Worm (Caenorhabditis elegans) whole organism, L4 larva: Measurements from ENCODE around the gene M110.8.
A peak's percentile ranks its signal among the peaks of the same experiment; 100 is the strongest.

Experiments used
- D1046.2 ChIP-seq: fragments of 200-800 bp; sonication (Bioruptor generic); IDR thresholded peaks from 2 replicates; pipeline ENCODE4 v1.3.6; 2022; ENCODE audit warnings: missing genetic modification characterization, missing compliant biosample characterization
- F37D6.2 ChIP-seq: sonication (generic microtip); optimal IDR thresholded peaks from 2 replicates; lab custom pipeline; 2016; ENCODE audit warnings: mild to moderate bottlenecking, missing genetic modification characterization, missing compliant biosample characterization
- R02D3.7 ChIP-seq: fragments of 150-350 bp; sonication (generic microtip); optimal IDR thresholded peaks from 3 replicates; lab custom pipeline; 2014; ENCODE audit warnings: missing biosample characterization, missing genetic modification characterization
- Y105C5A.15 ChIP-seq: fragments of 200-800 bp; sonication (Bioruptor generic); IDR thresholded peaks from 2 replicates; pipeline ENCODE4 v1.3.6; 2022; ENCODE audit warnings: missing genetic modification characterization, missing compliant biosample characterization
- Y48G9A.11 ChIP-seq: fragments of 200-800 bp; sonication (Bioruptor generic); IDR thresholded peaks from 2 replicates; pipeline ENCODE4 v1.3.6; 2022; ENCODE audit warnings: missing genetic modification reagents, missing genetic modification characterization, missing compliant biosample characterization
- Y75B8A.6 ChIP-seq: fragments of 200-800 bp; sonication (Bioruptor generic); IDR thresholded peaks from 2 replicates; pipeline ENCODE4 v1.3.6; 2022; ENCODE audit warnings: missing genetic modification reagents, missing genetic modification characterization, missing compliant biosample characterization
- ZK337.2 ChIP-seq: fragments of 200-800 bp; sonication (Bioruptor generic); IDR thresholded peaks from 2 replicates; pipeline ENCODE4 v1.3.6; 2022; ENCODE audit warnings: missing genetic modification reagents, missing genetic modification characterization, missing compliant biosample characterization
- attf-4 ChIP-seq: sonication (generic microtip); optimal IDR thresholded peaks from 3 replicates; lab custom pipeline; 2017; ENCODE audit warnings: missing biosample characterization, missing genetic modification characterization
- ceh-20 ChIP-seq: fragments of 200-800 bp; sonication (Bioruptor generic); IDR thresholded peaks from 2 replicates; pipeline ENCODE4 v1.3.6; 2022; ENCODE audit warnings: missing genetic modification reagents, missing genetic modification characterization, missing compliant biosample characterization
- ceh-32 ChIP-seq: sonication (generic microtip); optimal IDR thresholded peaks from 2 replicates; lab custom pipeline; 2016; ENCODE audit warnings: mild to moderate bottlenecking, missing genetic modification characterization, missing compliant biosample characterization; ENCODE audit not compliant: poor library complexity
- ceh-44 ChIP-seq: fragments of 200-800 bp; sonication (Bioruptor generic); IDR thresholded peaks from 2 replicates; pipeline ENCODE4 v1.3.6; 2022; ENCODE audit warnings: missing genetic modification reagents, missing genetic modification characterization, missing compliant biosample characterization
- ceh-62 ChIP-seq: sonication (generic microtip); optimal IDR thresholded peaks from 2 replicates; lab custom pipeline; 2017; ENCODE audit warnings: missing biosample characterization, missing genetic modification characterization
- ceh-82 ChIP-seq: sonication (generic microtip); optimal IDR thresholded peaks from 2 replicates; lab custom pipeline; 2017; ENCODE audit warnings: missing biosample characterization, missing genetic modification characterization
- ces-1 ChIP-seq: fragments of 150-350 bp; sonication (generic microtip); optimal IDR thresholded peaks from 4 replicates; lab custom pipeline; 2014; ENCODE audit warnings: missing biosample characterization, missing genetic modification reagents, missing genetic modification characterization
- ctbp-1 ChIP-seq: fragments of 200-800 bp; sonication (Bioruptor generic); IDR thresholded peaks from 2 replicates; pipeline ENCODE4 v1.3.6; 2022; ENCODE audit warnings: missing genetic modification reagents, missing genetic modification characterization, missing compliant biosample characterization
- daf-12 ChIP-seq: fragments of 150-350 bp; optimal IDR thresholded peaks from 2 replicates; lab custom pipeline; 2014; ENCODE audit warnings: missing biosample characterization, missing genetic modification reagents, missing genetic modification characterization
- daf-16 ChIP-seq, 3 experiments: sonication (generic microtip); optimal IDR thresholded peaks; 2 replicates each; lab custom pipeline; 2016 to 2017; ENCODE audit warnings: missing genetic modification characterization in 3 of 3, missing genetic modification reagents in 3 of 3, mild to moderate bottlenecking in 2 of 3, missing compliant biosample characterization in 2 of 3, missing biosample characterization in 1 of 3, moderate library complexity in 1 of 3
- daf-19 ChIP-seq: fragments of 200-800 bp; sonication (Bioruptor generic); conservative IDR thresholded peaks from 2 replicates; pipeline ENCODE4 v1.3.6; 2022; ENCODE audit warnings: missing genetic modification characterization, missing compliant biosample characterization
- daf-8 ChIP-seq: fragments of 200-800 bp; sonication (Bioruptor generic); IDR thresholded peaks from 2 replicates; pipeline ENCODE4 v1.3.6; 2022; ENCODE audit warnings: missing genetic modification characterization, missing compliant biosample characterization
- dmd-6 ChIP-seq: fragments of 200-800 bp; sonication (Bioruptor generic); IDR thresholded peaks from 2 replicates; pipeline ENCODE4 v1.3.6; 2022; ENCODE audit warnings: missing genetic modification reagents, missing genetic modification characterization, missing compliant biosample characterization
- dpl-1 ChIP-seq: fragments of 150-350 bp; optimal IDR thresholded peaks from 2 replicates; lab custom pipeline; 2014; ENCODE audit warnings: missing biosample characterization, missing genetic modification reagents, missing genetic modification characterization
- dve-1 ChIP-seq: sonication (generic microtip); optimal IDR thresholded peaks from 2 replicates; lab custom pipeline; 2017; ENCODE audit warnings: antibody characterized with exemption, mild to moderate bottlenecking, missing genetic modification characterization, missing compliant biosample characterization; ENCODE audit not compliant: insufficient read depth
- egl-43 ChIP-seq: fragments of 200-800 bp; sonication (Bioruptor generic); IDR thresholded peaks from 2 replicates; pipeline ENCODE4 v1.3.6; 2022; ENCODE audit warnings: missing genetic modification reagents, missing genetic modification characterization, missing compliant biosample characterization
- gei-8 ChIP-seq: fragments of 200-800 bp; sonication (Bioruptor generic); optimal IDR thresholded peaks from 2 replicates; lab custom pipeline; 2018; ENCODE audit warnings: mild to moderate bottlenecking, missing genetic modification characterization, missing compliant biosample characterization
- hlh-11 ChIP-seq: fragments of 200-800 bp; sonication (Bioruptor generic); optimal IDR thresholded peaks from 2 replicates; lab custom pipeline; 2018; ENCODE audit warnings: mild to moderate bottlenecking, missing genetic modification characterization, missing compliant biosample characterization
- lin-29 ChIP-seq: fragments of 200-800 bp; sonication (Bioruptor generic); IDR thresholded peaks from 2 replicates; pipeline ENCODE4 v1.3.6; 2022; ENCODE audit warnings: missing genetic modification reagents, missing genetic modification characterization, missing compliant biosample characterization
- lin-39 ChIP-seq: fragments of 150-350 bp; optimal IDR thresholded peaks from 2 replicates; lab custom pipeline; 2014; ENCODE audit warnings: missing biosample characterization, missing genetic modification reagents, missing genetic modification characterization
- lir-3 ChIP-seq: sonication (generic microtip); optimal IDR thresholded peaks from 2 replicates; lab custom pipeline; 2016; ENCODE audit warnings: mild to moderate bottlenecking, missing genetic modification characterization, missing compliant biosample characterization
- lsy-2 ChIP-seq, 2 experiments: fragments of 150-350 bp in 1 of 2; sonication (generic microtip) in 1 of 2; optimal IDR thresholded peaks; 2 replicates each; lab custom pipeline; 2014 to 2017; ENCODE audit warnings: missing biosample characterization in 2 of 2, missing genetic modification characterization in 2 of 2
- madf-9 ChIP-seq: fragments of 200-800 bp; sonication (Bioruptor generic); conservative IDR thresholded peaks from 2 replicates; pipeline ENCODE4 v1.3.6; 2022; ENCODE audit warnings: missing genetic modification reagents, missing genetic modification characterization, missing compliant biosample characterization
- mdt-29 ChIP-seq: fragments of 200-800 bp; sonication (Bioruptor generic); IDR thresholded peaks from 2 replicates; pipeline ENCODE4 v1.3.6; 2022; ENCODE audit warnings: missing genetic modification reagents, missing genetic modification characterization, missing compliant biosample characterization
- mep-1 ChIP-seq: fragments of 150-350 bp; sonication (generic microtip); optimal IDR thresholded peaks from 3 replicates; lab custom pipeline; 2014; ENCODE audit warnings: missing biosample characterization, missing genetic modification characterization
- nhr-102 ChIP-seq: sonication (generic microtip); optimal IDR thresholded peaks from 2 replicates; lab custom pipeline; 2016; ENCODE audit warnings: mild to moderate bottlenecking, missing genetic modification characterization, moderate library complexity, missing compliant biosample characterization
- nhr-111 ChIP-seq: fragments of 200-800 bp; sonication (Bioruptor generic); optimal IDR thresholded peaks from 2 replicates; lab custom pipeline; 2018; ENCODE audit warnings: mild to moderate bottlenecking, missing genetic modification characterization, missing compliant biosample characterization
- nhr-25 ChIP-seq: sonication (generic microtip); optimal IDR thresholded peaks from 2 replicates; lab custom pipeline; 2017; ENCODE audit warnings: missing genetic modification characterization, mild to moderate bottlenecking, missing compliant biosample characterization, antibody characterized with exemption, moderate library complexity, borderline replicate concordance; ENCODE audit not compliant: insufficient read depth
- nhr-48 ChIP-seq: sonication (generic microtip); optimal IDR thresholded peaks from 2 replicates; lab custom pipeline; 2016; ENCODE audit warnings: mild to moderate bottlenecking, missing genetic modification characterization, missing compliant biosample characterization
- pha-4 ChIP-seq, 2 experiments: fragments of 150-350 bp in 1 of 2; fragments of 200-800 bp in 1 of 2; sonication (Bioruptor generic) in 1 of 2; IDR thresholded peaks in 1 of 2; optimal IDR thresholded peaks in 1 of 2; 2 replicates each; pipeline versions ENCODE4 v1.3.6 to Lab custom; 2014 to 2022; ENCODE audit warnings: missing genetic modification characterization in 2 of 2, missing genetic modification reagents in 2 of 2, missing biosample characterization in 1 of 2, missing compliant biosample characterization in 1 of 2
- rbr-2 ChIP-seq: sonication (generic microtip); optimal IDR thresholded peaks from 2 replicates; lab custom pipeline; 2016; ENCODE audit warnings: missing genotype, missing genetic modification characterization, missing compliant biosample characterization
- saeg-2 ChIP-seq: fragments of 200-800 bp; sonication (Bioruptor generic); IDR thresholded peaks from 2 replicates; pipeline ENCODE4 v1.3.6; 2022; ENCODE audit warnings: missing genetic modification reagents, missing genetic modification characterization, missing compliant biosample characterization
- snpc-1.2 ChIP-seq: fragments of 200-800 bp; sonication (Bioruptor generic); IDR thresholded peaks from 2 replicates; pipeline ENCODE4 v1.3.6; 2022; ENCODE audit warnings: missing genetic modification reagents, missing genetic modification characterization, missing compliant biosample characterization
- snpc-4 ChIP-seq: fragments of 150-350 bp; optimal IDR thresholded peaks from 2 replicates; lab custom pipeline; 2014; ENCODE audit warnings: missing biosample characterization, missing genetic modification characterization
- spr-3 ChIP-seq: fragments of 200-800 bp; sonication (Bioruptor generic); optimal IDR thresholded peaks from 2 replicates; lab custom pipeline; 2018; ENCODE audit warnings: mild to moderate bottlenecking, missing genetic modification characterization, missing compliant biosample characterization
- tag-97 ChIP-seq: fragments of 200-800 bp; sonication (Bioruptor generic); IDR thresholded peaks from 2 replicates; pipeline ENCODE4 v1.3.6; 2022; ENCODE audit warnings: missing genetic modification characterization, missing compliant biosample characterization
- unc-130 ChIP-seq: sonication (generic microtip); optimal IDR thresholded peaks from 2 replicates; lab custom pipeline; 2016; ENCODE audit warnings: missing genetic modification reagents, missing genetic modification characterization, missing compliant biosample characterization
- unc-39 ChIP-seq: sonication (generic microtip); optimal IDR thresholded peaks from 2 replicates; lab custom pipeline; 2017; ENCODE audit warnings: missing biosample characterization, missing genetic modification characterization
- vab-7 ChIP-seq: fragments of 200-800 bp; sonication (Bioruptor generic); IDR thresholded peaks from 2 replicates; pipeline ENCODE4 v1.3.6; 2022; ENCODE audit warnings: missing genetic modification reagents, missing genetic modification characterization, missing compliant biosample characterization
- zfp-3 ChIP-seq: fragments of 200-800 bp; sonication (Bioruptor generic); conservative IDR thresholded peaks from 2 replicates; pipeline ENCODE4 v1.3.6; 2022; ENCODE audit warnings: missing genetic modification reagents, missing genetic modification characterization, missing compliant biosample characterization
- zip-2 ChIP-seq: fragments of 150-350 bp; optimal IDR thresholded peaks from 2 replicates; lab custom pipeline; 2014; ENCODE audit warnings: missing biosample characterization, missing genetic modification characterization

The M110.8 gene

DNA sequence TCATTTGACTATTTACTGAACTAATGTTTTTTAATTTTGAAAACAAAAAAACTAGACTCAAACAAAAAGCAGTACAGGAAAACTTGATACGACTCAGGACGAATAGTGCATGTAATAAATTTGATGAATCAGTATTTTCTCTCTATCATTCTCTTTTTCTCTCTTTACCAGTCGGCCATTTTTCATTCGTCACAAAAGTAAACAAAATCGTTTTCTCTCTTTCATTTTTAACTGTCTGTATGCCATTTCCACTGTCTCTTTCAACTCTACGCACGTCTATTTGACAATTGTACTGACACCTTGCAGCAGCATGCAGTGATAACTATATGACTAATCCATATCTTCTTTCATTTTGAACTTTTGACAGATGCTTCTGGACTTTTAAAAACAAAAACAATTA is 39.4 kb upstream of the M110.8 start, which contains the start of the genes F35C11.2 and F35C11.4 (continued):
- TF ChIP-seq ZK337.2 (GFP tag; lab: Robert Waterston, UW) = no peak
- no peak for TF ChIP-seq saeg-2 (GFP tag; lab: Robert Waterston, UW)
- no peak for TF ChIP-seq nhr-102 (tag; lab: Kevin White, UChicago)
- TF ChIP-seq daf-12 = no peak
- TF ChIP-seq daf-19 = no peak
- no peak for TF ChIP-seq lin-29
- TF ChIP-seq nhr-111 (GFP tag; lab: Kevin White, UChicago) = no peak
- no peak for TF ChIP-seq zip-2 (tag; lab: Kevin White, UChicago)
- no peak for TF ChIP-seq ctbp-1 (GFP tag; lab: Robert Waterston, UW)
- no peak for TF ChIP-seq F37D6.2 (tag; lab: Kevin White, UChicago)
- TF ChIP-seq D1046.2 (GFP tag; lab: Robert Waterston, UW) = no peak
- no peak for TF ChIP-seq ceh-82 (tag; lab: Kevin White, UChicago)
- TF ChIP-seq ceh-44 = no peak
- no peak for TF ChIP-seq daf-8 (GFP tag; lab: Robert Waterston, UW)
- TF ChIP-seq pha-4 (GFP tag; IDR thresholded peaks at IDR 0.05; lab: Robert Waterston, UW) = no peak
- TF ChIP-seq pha-4 (tag; optimal IDR thresholded peaks at IDR 0.05; lab: Kevin White, UChicago) = peak; percentile 25
- no peak for TF ChIP-seq lsy-2 (tag; optimal IDR thresholded peaks at IDR 0.05; lab: Kevin White, UChicago)
- TF ChIP-seq lir-3 (tag; lab: Kevin White, UChicago) = no peak
- TF ChIP-seq mdt-29 (GFP tag; lab: Robert Waterston, UW) = no peak
- no peak for TF ChIP-seq madf-9 (GFP tag; lab: Robert Waterston, UW)
- peak; percentile 89 for TF ChIP-seq dmd-6 (GFP tag; lab: Robert Waterston, UW)
- TF ChIP-seq gei-8 = no peak
- no peak for TF ChIP-seq unc-130
- peak in 1 of 2 experiments; percentile 63 for TF ChIP-seq daf-16 (GFP tag; optimal IDR thresholded peaks at IDR 0.05; lab: Kevin White, UChicago)
- peak; percentile 85 for TF ChIP-seq daf-16 (tag; optimal IDR thresholded peaks at IDR 0.05; lab: Kevin White, UChicago)
- no peak for TF ChIP-seq tag-97
- TF ChIP-seq hlh-11 = peak; percentile 80
- peak; percentile 79 for TF ChIP-seq dve-1 (tag; lab: Kevin White, UChicago)
- TF ChIP-seq spr-3 (GFP tag; lab: Kevin White, UChicago) = no peak
- no peak for TF ChIP-seq snpc-4
- no peak for TF ChIP-seq ceh-20
- no peak for TF ChIP-seq nhr-25 (tag; lab: Kevin White, UChicago)
- no peak for TF ChIP-seq Y105C5A.15
- TF ChIP-seq mep-1 (tag; lab: Kevin White, UChicago) = no peak
- no peak for TF ChIP-seq attf-4 (tag; lab: Kevin White, UChicago)
- TF ChIP-seq R02D3.7 (tag; lab: Kevin White, UChicago) = no peak
- peak; percentile 31 for TF ChIP-seq nhr-48 (tag; lab: Kevin White, UChicago)
- TF ChIP-seq rbr-2 (tag; lab: Kevin White, UChicago) = no peak

DNA sequence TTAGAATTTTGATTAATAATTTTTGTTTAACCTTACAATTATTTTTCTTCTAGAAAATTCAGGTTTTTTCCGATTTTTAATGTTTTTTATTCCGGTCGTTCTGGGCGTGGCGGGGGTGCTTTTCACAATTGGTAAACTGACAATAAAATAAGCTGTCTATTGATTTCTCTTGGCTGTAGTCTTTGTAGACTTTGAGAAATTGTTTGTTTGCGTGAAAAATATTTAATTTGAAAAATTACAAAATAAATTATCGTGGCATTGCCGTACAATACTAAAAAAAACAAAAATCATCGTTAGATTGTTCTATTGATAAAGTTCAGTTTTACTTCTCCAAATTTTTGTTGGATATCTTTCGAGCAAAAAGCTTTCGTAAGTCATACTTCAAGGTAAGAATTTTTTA is 37.1 kb upstream of the M110.8 start, which contains the start of gene F35C11.3:
F35C11.3 (plus strand) TSS at position 301 of the 400 bp plus-strand sequence.
- TF ChIP-seq ces-1 (GFP tag; lab: Kevin White, UChicago) (no peak), ceh-32 (tag; lab: Kevin White, UChicago) (no peak), saeg-2 (GFP tag; lab: Robert Waterston, UW) (no peak), zfp-3 (no peak), snpc-1.2 (GFP tag; lab: Robert Waterston, UW) (no peak), unc-39 (tag; lab: Kevin White, UChicago) (no peak), ZK337.2 (GFP tag; lab: Robert Waterston, UW) (no peak), Y75B8A.6 (GFP tag; lab: Robert Waterston, UW) (no peak), tag-97 (no peak), ceh-62 (no peak), snpc-4 (no peak), R02D3.7 (tag; lab: Kevin White, UChicago) (no peak), rbr-2 (tag; lab: Kevin White, UChicago) (no peak), nhr-102 (tag; lab: Kevin White, UChicago) (no peak), vab-7 (GFP tag; lab: Robert Waterston, UW) (no peak), egl-43 (GFP tag; lab: Robert Waterston, UW) (no peak), dpl-1 (no peak), Y48G9A.11 (GFP tag; lab: Robert Waterston, UW) (no peak), lin-39 (tag; lab: Kevin White, UChicago) (no peak), spr-3 (GFP tag; lab: Kevin White, UChicago) (no peak)
